Worm (Caenorhabditis elegans): ENCODE data around the gene F17C11.26.

ce11 chrV:10941150-10941549 is at the start of gene F17C11.26:
- TF ChIP-seq W03F9.2 (tag; optimal IDR thresholded peaks at IDR 0.05), result no peak
- no peak for TF ChIP-seq dao-5 (tag; optimal IDR thresholded peaks at IDR 0.05)

Data from whole organism, L4/young adult.